Worm (Caenorhabditis elegans) whole organism, L1 larva: ENCODE measurements around the gene R08C7.1.
A peak's percentile ranks its signal among the peaks of the same experiment; 100 is the strongest.

Source experiments
- C16A3.4 ChIP-seq: fragments of 150-350 bp; optimal IDR thresholded peaks from 2 replicates; lab custom pipeline; 2014; ENCODE audit warnings: missing biosample characterization, missing genetic modification characterization
- alr-1 ChIP-seq: fragments of 200-800 bp; sonication (Bioruptor generic); optimal IDR thresholded peaks from 2 replicates; lab custom pipeline; 2018; ENCODE audit warnings: borderline replicate concordance, mild to moderate bottlenecking, missing genetic modification characterization, missing compliant biosample characterization
- aly-2 ChIP-seq: fragments of 150-350 bp; optimal IDR thresholded peaks from 2 replicates; lab custom pipeline; 2014; ENCODE audit warnings: missing biosample characterization, missing genetic modification characterization
- ama-1 ChIP-seq: fragments of 150-350 bp; optimal IDR thresholded peaks from 2 replicates; lab custom pipeline; 2014
- blmp-1 ChIP-seq: fragments of 150-350 bp; optimal IDR thresholded peaks from 2 replicates; lab custom pipeline; 2014; ENCODE audit warnings: missing biosample characterization, missing genetic modification characterization
- ceh-88 ChIP-seq: fragments of 200-800 bp; sonication (Bioruptor generic); IDR thresholded peaks from 2 replicates; pipeline ENCODE4 v1.3.6; 2022; ENCODE audit warnings: missing genetic modification characterization, missing compliant biosample characterization
- ces-1 ChIP-seq: fragments of 150-350 bp; optimal IDR thresholded peaks from 2 replicates; lab custom pipeline; 2014; ENCODE audit warnings: missing biosample characterization, missing genetic modification reagents, missing genetic modification characterization
- dpl-1 ChIP-seq, 3 experiments: fragments of 150-350 bp in 2 of 3; sonication (generic microtip) in 1 of 3; optimal IDR thresholded peaks; 2 replicates each; lab custom pipeline; 2014 to 2017; ENCODE audit warnings: missing biosample characterization in 3 of 3, missing genetic modification characterization in 3 of 3, missing genetic modification reagents in 3 of 3
- dsc-1 ChIP-seq: sonication (generic microtip); optimal IDR thresholded peaks from 2 replicates; lab custom pipeline; 2016; ENCODE audit warnings: mild to moderate bottlenecking, missing genetic modification characterization, missing compliant biosample characterization
- efl-1 ChIP-seq, 4 experiments: fragments of 150-350 bp; optimal IDR thresholded peaks in 3 of 4; peaks in 1 of 4; 1 replicate in 1 of 4; 2 replicates in 3 of 4; lab custom pipeline; 2014; ENCODE audit warnings: missing biosample characterization in 2 of 4, missing genetic modification characterization in 2 of 4, missing genetic modification reagents in 2 of 4
- egl-13 ChIP-seq: sonication (generic microtip); optimal IDR thresholded peaks from 2 replicates; lab custom pipeline; 2016; ENCODE audit warnings: missing genotype, missing genetic modification reagents, missing genetic modification characterization, missing compliant biosample characterization
- elt-2 ChIP-seq: sonication (generic microtip); optimal IDR thresholded peaks from 2 replicates; lab custom pipeline; 2016; ENCODE audit warnings: missing genetic modification characterization, mild to moderate bottlenecking, inconsistent platforms, missing compliant biosample characterization, missing genetic modification reagents
- elt-3 ChIP-seq, 6 experiments: fragments of 150-350 bp in 1 of 6; sonication (generic microtip); optimal IDR thresholded peaks; 2 replicates each; lab custom pipeline; 2017 to 2018; ENCODE audit warnings: missing biosample characterization in 6 of 6, missing genetic modification characterization in 6 of 6, inconsistent platforms in 1 of 6
- fkh-10 ChIP-seq: sonication (generic microtip); optimal IDR thresholded peaks from 2 replicates; lab custom pipeline; 2017; ENCODE audit warnings: missing biosample characterization, missing genetic modification reagents, missing genetic modification characterization
- fkh-8 ChIP-seq: sonication (generic microtip); optimal IDR thresholded peaks from 2 replicates; lab custom pipeline; 2016; ENCODE audit warnings: mild to moderate bottlenecking, missing genetic modification characterization, missing compliant biosample characterization
- hlh-4 ChIP-seq: sonication (generic microtip); optimal IDR thresholded peaks from 2 replicates; lab custom pipeline; 2016; ENCODE audit warnings: mild to moderate bottlenecking, missing genetic modification characterization, missing compliant biosample characterization
- lin-13 ChIP-seq: fragments of 150-350 bp; optimal IDR thresholded peaks from 2 replicates; lab custom pipeline; 2014; ENCODE audit warnings: missing biosample characterization, missing genetic modification reagents, missing genetic modification characterization
- lin-14 ChIP-seq: fragments of 200-800 bp; sonication (Bioruptor generic); optimal IDR thresholded peaks from 2 replicates; lab custom pipeline; 2018; ENCODE audit warnings: mild to moderate bottlenecking, missing genetic modification characterization, moderate library complexity, missing compliant biosample characterization
- lin-35 ChIP-seq, 2 experiments: fragments of 150-350 bp; optimal IDR thresholded peaks; 2 replicates each; lab custom pipeline; 2014; ENCODE audit warnings: missing biosample characterization in 2 of 2, missing genetic modification characterization in 2 of 2, missing genetic modification reagents in 2 of 2
- lsy-2 ChIP-seq, 2 experiments: fragments of 150-350 bp; optimal IDR thresholded peaks; 2 replicates each; lab custom pipeline; 2014; ENCODE audit warnings: missing biosample characterization in 2 of 2, missing genetic modification characterization in 2 of 2
- mef-2 ChIP-seq: fragments of 150-350 bp; optimal IDR thresholded peaks from 2 replicates; lab custom pipeline; 2014; ENCODE audit warnings: missing biosample characterization, missing genetic modification characterization
- nhr-11 ChIP-seq: fragments of 150-350 bp; optimal IDR thresholded peaks from 2 replicates; lab custom pipeline; 2014; ENCODE audit warnings: missing biosample characterization, missing genetic modification characterization
- nhr-12 ChIP-seq: sonication (generic microtip); optimal IDR thresholded peaks from 2 replicates; lab custom pipeline; 2017; ENCODE audit warnings: missing biosample characterization, missing genetic modification characterization
- nhr-19 ChIP-seq: fragments of 200-800 bp; sonication (Bioruptor generic); conservative IDR thresholded peaks from 2 replicates; pipeline ENCODE4 v1.3.6; 2022; ENCODE audit warnings: missing genetic modification characterization, missing compliant biosample characterization
- nhr-20 ChIP-seq: sonication (generic microtip); optimal IDR thresholded peaks from 2 replicates; lab custom pipeline; 2016; ENCODE audit warnings: mild to moderate bottlenecking, missing genetic modification characterization, missing compliant biosample characterization
- nhr-47 ChIP-seq: sonication (generic microtip); optimal IDR thresholded peaks from 2 replicates; lab custom pipeline; 2016; ENCODE audit warnings: mild to moderate bottlenecking, missing genetic modification characterization, moderate library complexity, missing compliant biosample characterization
- nhr-71 ChIP-seq: sonication (generic microtip); optimal IDR thresholded peaks from 2 replicates; lab custom pipeline; 2016; ENCODE audit warnings: mild to moderate bottlenecking, missing genetic modification characterization, moderate library complexity, missing compliant biosample characterization
- nhr-77 ChIP-seq: fragments of 150-350 bp; optimal IDR thresholded peaks from 2 replicates; lab custom pipeline; 2014; ENCODE audit warnings: missing biosample characterization, missing genetic modification characterization
- nhr-85 ChIP-seq: sonication (generic microtip); peaks from one replicate; lab custom pipeline; 2016; ENCODE audit warnings: missing genetic modification characterization, inconsistent platforms, missing compliant biosample characterization
- nhr-90 ChIP-seq: sonication (generic microtip); optimal IDR thresholded peaks from 2 replicates; lab custom pipeline; 2016; ENCODE audit warnings: mild to moderate bottlenecking, missing genetic modification characterization, missing compliant biosample characterization; ENCODE audit not compliant: poor library complexity
- pag-3 ChIP-seq: sonication (generic microtip); optimal IDR thresholded peaks from 2 replicates; lab custom pipeline; 2017; ENCODE audit warnings: missing genetic modification characterization, mild to moderate bottlenecking, missing compliant biosample characterization, antibody characterized with exemption, borderline replicate concordance; ENCODE audit not compliant: insufficient read depth
- pax-3 ChIP-seq: fragments of 200-800 bp; sonication (Bioruptor generic); optimal IDR thresholded peaks from 2 replicates; lab custom pipeline; 2018; ENCODE audit warnings: mild to moderate bottlenecking, missing genetic modification characterization, moderate library complexity, missing compliant biosample characterization
- rnt-1 ChIP-seq: sonication (generic microtip); optimal IDR thresholded peaks from 2 replicates; lab custom pipeline; 2016; ENCODE audit warnings: mild to moderate bottlenecking, missing genetic modification characterization, moderate library complexity, missing compliant biosample characterization
- skn-1 ChIP-seq: fragments of 150-350 bp; optimal IDR thresholded peaks from 2 replicates; lab custom pipeline; 2014; ENCODE audit warnings: missing biosample characterization, missing genetic modification characterization
- snpc-4 ChIP-seq: fragments of 150-350 bp; optimal IDR thresholded peaks from 2 replicates; lab custom pipeline; 2014; ENCODE audit warnings: missing biosample characterization, missing genetic modification characterization
- snu-23 ChIP-seq: sonication (generic microtip); optimal IDR thresholded peaks from 2 replicates; lab custom pipeline; 2016; ENCODE audit warnings: missing genetic modification characterization, missing compliant biosample characterization
- sptf-1 ChIP-seq: fragments of 150-350 bp; optimal IDR thresholded peaks from 2 replicates; lab custom pipeline; 2014; ENCODE audit warnings: missing biosample characterization, missing genetic modification characterization
- swsn-7 ChIP-seq: sonication (generic microtip); optimal IDR thresholded peaks from 2 replicates; lab custom pipeline; 2016; ENCODE audit warnings: missing genetic modification characterization, missing compliant biosample characterization
- tbx-2 ChIP-seq: sonication (generic microtip); optimal IDR thresholded peaks from 2 replicates; lab custom pipeline; 2016; ENCODE audit warnings: missing genetic modification characterization, missing compliant biosample characterization
- unc-30 ChIP-seq: sonication (generic microtip); optimal IDR thresholded peaks from 2 replicates; lab custom pipeline; 2017; ENCODE audit warnings: missing biosample characterization, missing genetic modification characterization
- unc-62 ChIP-seq: fragments of 150-350 bp; optimal IDR thresholded peaks from 2 replicates; lab custom pipeline; 2014; ENCODE audit warnings: missing biosample characterization, missing genetic modification reagents, missing genetic modification characterization
- unc-86 ChIP-seq: sonication (generic microtip); optimal IDR thresholded peaks from 2 replicates; lab custom pipeline; 2016; ENCODE audit warnings: missing genetic modification characterization, missing compliant biosample characterization
- unc-98 ChIP-seq: fragments of 200-800 bp; sonication (Bioruptor generic); IDR thresholded peaks from 2 replicates; pipeline ENCODE4 v1.3.6; 2022; ENCODE audit warnings: missing genetic modification characterization, missing compliant biosample characterization
- vab-15 ChIP-seq: sonication (generic microtip); optimal IDR thresholded peaks from 2 replicates; lab custom pipeline; 2017; ENCODE audit warnings: missing genotype, mild to moderate bottlenecking, missing genetic modification characterization, missing compliant biosample characterization
- xbp-1 ChIP-seq: sonication (generic microtip); optimal IDR thresholded peaks from 2 replicates; lab custom pipeline; 2016; ENCODE audit warnings: missing genetic modification characterization, missing compliant biosample characterization
- ztf-11 ChIP-seq, 2 experiments: sonication (generic microtip); optimal IDR thresholded peaks; 2 replicates each; lab custom pipeline; 2016 to 2017; ENCODE audit warnings: missing genetic modification characterization in 2 of 2, missing biosample characterization in 1 of 2, missing compliant biosample characterization in 1 of 2

R08C7.1 gene

ce11 chrIV:4469770-4470709, 18.4 kb downstream of the R08C7.1 start (continued):
- TF ChIP-seq nhr-20 (tag; lab: Kevin White, UChicago) = peak; percentile 72
- peak; percentile 91 for TF ChIP-seq fkh-8
- TF ChIP-seq nhr-77 (tag; lab: Kevin White, UChicago) = no peak
- peak; percentile 56 for TF ChIP-seq ama-1 (lab: Kevin White, UChicago)
- peak; percentile 44 for TF ChIP-seq nhr-90 (tag; lab: Kevin White, UChicago)
- peak; percentile 94 for TF ChIP-seq lin-14
- peak; percentile 85 for TF ChIP-seq fkh-10 (GFP tag; lab: Kevin White, UChicago)
- TF ChIP-seq elt-2 (tag; lab: Kevin White, UChicago) = peak; percentile 59
- peak; percentile 61 for TF ChIP-seq rnt-1
- TF ChIP-seq lsy-2 (tag; optimal IDR thresholded peaks at IDR 0.05; lab: Kevin White, UChicago) = peak; percentile 61 to 86
- peak; percentile 27 to 46 for TF ChIP-seq efl-1 (optimal IDR thresholded peaks at IDR 0.05; lab: Kevin White, UChicago)
- TF ChIP-seq efl-1 (GFP tag; optimal IDR thresholded peaks at IDR 0.05 in 1 of 2; lab: Kevin White, UChicago) = peak; percentile 40 to 92
- TF ChIP-seq snu-23 = peak; percentile 78
- no peak for TF ChIP-seq elt-3 (tag; optimal IDR thresholded peaks at IDR 0.05; lab: Kevin White, UChicago)
- no peak for TF ChIP-seq blmp-1
- TF ChIP-seq lin-13 (GFP tag; lab: Kevin White, UChicago) = peak; percentile 75
- no peak for TF ChIP-seq nhr-11
- TF ChIP-seq xbp-1 (tag; lab: Kevin White, UChicago) = peak; percentile 30
- no peak for TF ChIP-seq vab-15 (tag; lab: Kevin White, UChicago)
- TF ChIP-seq snpc-4 (tag; lab: Kevin White, UChicago) = peak; percentile 31
- peak; percentile 12 for TF ChIP-seq skn-1 (tag; lab: Kevin White, UChicago)
- TF ChIP-seq unc-62 = no peak
- 0 out of 2 replicates have a peak, but pooled peaks have one; percentile 26 for TF ChIP-seq unc-98 (GFP tag; lab: Robert Waterston, UW)
- peak; percentile 79 for TF ChIP-seq nhr-19
- TF ChIP-seq hlh-4 = no peak
- TF ChIP-seq aly-2 = no peak
- no peak for TF ChIP-seq pag-3
- TF ChIP-seq unc-86 = peak; percentile 69
- peak; percentile 39 to 49 (median 40) for TF ChIP-seq dpl-1 (GFP tag; optimal IDR thresholded peaks at IDR 0.05; lab: Kevin White, UChicago)
- peak; percentile 84 for TF ChIP-seq nhr-71 (tag; lab: Kevin White, UChicago)
- no peak for TF ChIP-seq sptf-1
- TF ChIP-seq unc-30 = no peak
- no peak for TF ChIP-seq ces-1 (GFP tag; lab: Kevin White, UChicago)
- peak; percentile 70 to 72 for TF ChIP-seq lin-35 (GFP tag; optimal IDR thresholded peaks at IDR 0.05; lab: Kevin White, UChicago)
- no peak for TF ChIP-seq alr-1 (tag; lab: Kevin White, UChicago)
- TF ChIP-seq swsn-7 (tag; lab: Kevin White, UChicago) = peak; percentile 64
- TF ChIP-seq egl-13 = peak; percentile 65
- peak; percentile 68 for TF ChIP-seq pax-3 (tag; lab: Kevin White, UChicago)
- TF ChIP-seq C16A3.4 (tag; lab: Kevin White, UChicago) = peak; percentile 59

- TF ChIP-seq C16A3.4 (tag; lab: Kevin White, UChicago) (peak; percentile 54), nhr-19 (peak; percentile 34), unc-62 (no peak), tbx-2 (tag; lab: Kevin White, UChicago) (peak; percentile 11), hlh-4 (no peak), blmp-1 (peak; percentile 6), lin-35 (GFP tag; optimal IDR thresholded peaks at IDR 0.05; lab: Kevin White, UChicago) (peak; percentile 59 to 81), nhr-20 (tag; lab: Kevin White, UChicago) (peak; percentile 9), ztf-11 (tag; optimal IDR thresholded peaks at IDR 0.05; lab: Kevin White, UChicago) (peak in 1 of 2 experiments; percentile 38), nhr-47 (tag; lab: Kevin White, UChicago) (peak; percentile 11), mef-2 (tag; lab: Kevin White, UChicago) (peak; percentile 21), nhr-85 (tag; lab: Kevin White, UChicago) (peak; percentile 47), nhr-12 (tag; lab: Kevin White, UChicago) (no peak), dpl-1 (GFP tag; optimal IDR thresholded peaks at IDR 0.05; lab: Kevin White, UChicago) (peak; percentile 57 to 75 (median 65)), lin-13 (GFP tag; lab: Kevin White, UChicago) (peak; percentile 3), unc-86 (peak; percentile 21), ceh-88 (GFP tag; lab: Robert Waterston, UW) (peak; percentile 43; the same call in 1 of the 2 replicates), fkh-8 (peak; percentile 42), elt-3 (tag; optimal IDR thresholded peaks at IDR 0.05; lab: Kevin White, UChicago) (peak in 1 of 6 experiments; percentile 33), dsc-1 (tag; lab: Kevin White, UChicago) (peak; percentile 25)
Measured at ce11 chrIV:4470885-4471772, 19.5 kb downstream of the R08C7.1 start.
